Worm (Caenorhabditis elegans) whole organism, dauer: ENCODE measurements around the gene clec-29.

Experiments
- unc-62 ChIP-seq: sonication (generic microtip); optimal IDR thresholded peaks from 2 replicates; lab custom pipeline; 2017; ENCODE audit warnings: missing biosample characterization, missing genetic modification reagents, missing genetic modification characterization

clec-29 gene

DNA sequence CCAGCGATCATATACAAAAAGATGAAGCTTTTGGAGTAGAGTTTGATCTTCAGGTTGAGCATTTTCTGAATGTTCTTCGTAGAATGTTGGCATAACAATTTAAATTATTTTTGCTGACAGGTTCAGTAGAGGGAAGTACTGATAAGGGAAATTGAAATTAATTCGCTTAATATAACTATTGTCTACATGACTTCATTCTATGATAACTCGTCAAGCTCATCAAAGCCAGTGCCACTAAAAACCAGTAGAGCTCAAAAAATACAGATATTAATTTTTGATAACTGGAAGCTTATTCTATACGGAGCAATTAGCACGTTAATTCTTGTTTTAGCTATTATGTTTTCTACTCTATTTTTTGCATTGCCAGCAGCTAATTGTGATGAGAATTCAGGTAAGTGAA, at the start of gene clec-29, which contains the start of gene clec-39:
Gene clec-29, minus strand, starts transcription at position 101 of the 400 bp plus-strand sequence.
Gene clec-39, plus strand, starts transcription at position 169 of the 400 bp plus-strand sequence.
- TF ChIP-seq unc-62 (GFP tag; lab: Kevin White, UChicago) = no peak

DNA sequence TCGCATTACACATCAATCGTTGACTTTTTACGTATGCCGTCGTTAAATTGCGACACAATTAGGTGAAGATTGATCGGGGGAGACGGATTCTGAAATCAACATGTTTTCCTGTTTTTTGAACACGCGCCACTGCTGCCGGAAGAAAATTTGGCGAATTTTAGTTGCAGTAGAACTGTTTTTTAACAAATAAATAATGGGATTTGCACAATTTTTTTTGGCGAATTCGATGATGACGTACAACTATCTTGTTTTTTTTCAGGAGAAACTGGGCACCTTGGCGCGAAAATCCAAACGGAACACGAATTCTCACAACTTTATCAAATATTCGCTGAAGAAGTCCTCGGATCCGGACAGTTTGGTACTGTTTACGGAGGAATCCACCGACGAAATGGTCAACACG, 47.0 kb upstream of the clec-29 start:
- no peak for TF ChIP-seq unc-62 (GFP tag; lab: Kevin White, UChicago)

DNA sequence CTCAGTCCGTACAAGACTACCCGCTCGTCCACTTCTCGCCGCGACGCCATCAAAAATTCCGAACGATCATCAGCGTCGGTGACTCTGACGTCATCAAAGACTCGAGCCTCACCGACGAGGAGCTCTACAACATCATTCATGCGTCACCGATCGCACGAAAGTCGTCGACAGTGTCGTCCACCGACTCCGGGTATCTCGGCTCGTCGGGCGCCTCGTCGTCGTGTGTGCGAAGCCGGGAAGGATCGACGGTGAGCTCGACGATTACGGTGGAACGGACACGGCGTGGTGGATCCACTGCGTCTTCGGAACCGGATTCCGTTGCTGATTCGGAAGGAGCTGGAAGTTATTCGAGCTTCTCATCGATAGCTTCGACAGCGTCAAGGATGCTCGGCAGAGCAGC, 45.8 kb upstream of the clec-29 start:
- TF ChIP-seq unc-62 (GFP tag; lab: Kevin White, UChicago) = no peak

DNA sequence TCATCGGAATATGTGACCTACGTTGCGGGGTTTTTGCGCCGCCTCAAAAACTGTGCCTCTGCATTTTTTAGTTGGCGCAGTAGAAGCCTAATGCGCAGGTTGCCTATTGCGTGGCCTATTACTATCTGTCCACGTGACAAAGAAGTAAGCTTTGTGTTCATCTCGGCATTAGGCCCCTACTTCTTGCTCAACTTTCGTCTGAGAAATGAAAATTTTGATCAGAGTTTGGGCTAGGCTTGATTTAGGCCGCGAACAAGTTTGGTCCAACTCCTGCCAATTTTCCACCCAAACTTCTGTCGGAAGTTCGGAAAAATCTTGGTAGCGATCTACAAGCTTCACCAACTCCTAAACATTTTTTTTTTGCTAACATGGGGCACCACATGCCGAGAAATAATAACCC, 43.0 kb upstream of the clec-29 start:
- no peak for TF ChIP-seq unc-62 (GFP tag; lab: Kevin White, UChicago)

DNA sequence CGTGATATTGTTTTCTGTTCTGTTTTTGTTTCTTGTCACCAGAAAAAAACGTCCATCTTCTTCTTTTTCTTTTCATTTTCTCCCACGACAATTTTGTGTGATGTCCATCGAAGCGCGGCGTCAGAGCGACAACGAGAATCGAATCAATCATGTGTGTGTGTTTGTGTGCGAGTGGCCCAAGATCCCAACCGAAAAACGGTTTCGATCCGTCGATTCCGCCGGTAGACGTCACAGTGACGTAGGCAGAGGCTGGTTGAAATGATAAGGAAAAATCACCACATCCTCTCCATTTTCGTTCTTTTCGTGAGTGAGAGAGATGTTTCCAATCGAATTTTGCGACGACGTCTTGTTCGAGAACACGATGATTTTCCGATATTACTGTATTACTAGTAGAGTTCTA, 41.6 kb upstream of the clec-29 start:
- no peak for TF ChIP-seq unc-62 (GFP tag; lab: Kevin White, UChicago)

DNA sequence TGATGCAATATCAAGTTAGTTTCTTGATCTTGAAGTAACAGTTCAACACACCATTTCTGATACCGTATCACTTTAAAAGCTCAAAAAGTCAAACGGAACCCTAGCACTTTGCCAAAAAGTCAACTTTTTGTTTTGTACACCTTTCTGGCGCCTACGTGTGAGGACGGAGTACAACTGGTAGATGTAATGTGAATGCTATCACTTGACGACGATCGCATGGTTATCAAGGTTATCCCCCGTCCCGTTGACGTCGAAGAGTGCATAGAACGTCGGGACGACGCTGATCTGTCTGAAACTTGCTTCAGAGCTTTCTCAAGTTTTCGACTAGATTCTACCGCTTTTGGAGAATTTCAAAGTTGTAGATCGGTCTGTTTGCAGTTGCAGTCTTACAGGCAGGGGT, 41.0 kb upstream of the clec-29 start:
- TF ChIP-seq unc-62 (GFP tag; lab: Kevin White, UChicago) = no peak

DNA sequence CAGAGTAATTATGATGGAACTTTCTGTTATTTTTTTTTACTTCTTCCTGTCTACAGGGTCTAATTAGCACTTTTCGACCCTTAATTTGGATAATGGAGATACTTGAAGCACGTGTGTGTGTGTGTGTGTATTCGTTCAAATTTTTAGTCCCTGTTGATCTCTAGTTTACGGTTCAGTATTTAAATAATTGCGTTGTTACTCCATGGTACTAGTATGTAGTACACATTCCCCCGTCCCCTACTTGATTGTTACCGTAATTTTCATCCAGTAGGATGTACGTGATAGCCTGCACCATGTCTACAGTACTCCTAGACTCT, 40.2 kb upstream of the clec-29 start:
- no peak for TF ChIP-seq unc-62 (GFP tag; lab: Kevin White, UChicago)

DNA sequence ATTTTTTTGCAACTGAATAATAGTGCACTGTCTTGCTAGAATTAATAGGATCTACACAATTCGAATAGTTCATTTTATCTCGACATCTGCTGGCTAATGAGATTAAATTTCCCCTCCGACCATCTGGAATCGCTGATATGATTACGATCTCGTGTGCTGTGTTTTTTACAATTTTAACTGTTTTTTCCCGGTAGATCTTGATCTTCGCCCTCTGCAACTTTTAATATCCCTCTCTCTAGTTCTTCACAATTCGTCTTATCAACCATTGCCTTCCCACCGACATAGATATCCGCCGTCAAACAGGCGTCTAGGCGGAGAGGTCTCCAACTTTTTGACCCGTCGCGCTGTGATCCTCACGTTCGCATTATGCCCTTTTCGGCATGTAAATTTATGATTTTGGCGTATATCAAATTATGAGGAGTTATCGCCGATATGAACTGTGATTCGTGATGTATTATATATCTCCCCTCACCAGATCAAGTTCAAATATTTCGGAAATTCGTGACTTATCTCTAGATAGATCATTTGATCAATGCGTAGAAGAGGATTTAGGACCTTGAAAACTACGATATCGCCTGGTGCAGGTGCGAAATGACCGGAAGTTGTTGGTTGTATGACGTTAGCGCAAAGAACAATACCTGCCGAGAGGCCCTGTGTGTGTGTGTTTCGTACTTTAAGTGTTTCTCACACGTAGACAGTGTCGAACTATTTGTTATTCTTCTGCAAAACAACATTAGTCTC, 39.7 kb upstream of the clec-29 start:
- TF ChIP-seq unc-62 (GFP tag; lab: Kevin White, UChicago) = no peak

DNA sequence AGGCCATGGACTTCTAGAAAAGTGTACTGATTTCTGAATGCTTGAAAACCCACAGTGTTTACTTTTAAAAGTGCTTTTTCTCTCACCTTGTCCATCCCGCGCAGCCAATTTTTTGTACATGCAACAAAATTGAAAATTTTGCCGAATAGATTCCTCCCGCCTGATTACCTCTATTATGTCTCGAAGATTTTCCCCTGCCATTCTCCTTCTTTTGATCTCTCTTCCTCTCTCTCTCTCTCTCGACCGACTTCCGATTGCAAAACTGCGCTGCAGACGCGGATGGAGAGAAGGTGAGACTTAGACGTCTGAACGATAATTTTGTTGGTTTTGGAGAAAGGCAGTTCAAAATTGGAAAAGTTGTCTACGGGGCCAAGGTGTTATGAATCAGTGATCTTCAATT, 35.4 kb upstream of the clec-29 start:
- no peak for TF ChIP-seq unc-62 (GFP tag; lab: Kevin White, UChicago)

DNA sequence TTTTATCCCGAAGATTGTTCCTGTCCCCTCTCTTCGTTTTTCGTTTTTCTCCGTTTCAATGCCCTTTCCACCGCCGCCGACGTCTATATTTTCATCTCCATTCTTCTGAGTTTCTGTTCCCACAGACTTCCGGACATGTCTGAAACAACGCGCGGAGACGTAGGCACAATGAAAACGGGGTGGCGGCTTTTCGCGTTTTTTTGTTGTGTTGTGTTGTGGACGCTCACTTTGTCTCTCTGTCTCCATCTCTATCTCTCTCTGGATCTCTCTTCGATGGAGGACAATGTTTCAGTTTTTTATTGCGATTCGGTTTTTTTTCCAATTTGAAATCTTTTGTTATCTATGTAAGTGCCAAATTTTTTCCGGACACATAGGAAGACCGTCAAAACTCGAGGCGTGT, 20.9 kb upstream of the clec-29 start:
- TF ChIP-seq unc-62 (GFP tag; lab: Kevin White, UChicago) = no peak

DNA sequence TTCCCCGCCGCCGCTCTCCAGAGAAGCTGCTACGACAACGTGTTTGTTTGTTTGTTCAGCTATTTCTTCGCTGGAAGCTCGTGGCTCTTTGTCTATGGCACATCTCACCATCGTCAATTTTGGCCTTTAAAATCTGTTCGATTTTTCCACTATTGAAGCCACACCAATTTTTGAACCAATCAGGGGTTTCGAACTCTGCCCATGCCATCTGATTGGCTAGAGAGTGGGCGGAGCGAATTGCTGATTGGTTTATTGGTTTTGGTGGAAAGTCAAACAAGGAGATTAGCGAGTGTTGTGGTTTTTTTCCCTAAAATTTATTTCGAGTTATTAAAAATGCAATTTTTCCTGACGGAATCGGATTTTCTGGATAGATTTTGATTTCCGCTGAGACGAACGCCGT, 17.2 kb upstream of the clec-29 start:
- TF ChIP-seq unc-62 (GFP tag; lab: Kevin White, UChicago) = no peak

DNA sequence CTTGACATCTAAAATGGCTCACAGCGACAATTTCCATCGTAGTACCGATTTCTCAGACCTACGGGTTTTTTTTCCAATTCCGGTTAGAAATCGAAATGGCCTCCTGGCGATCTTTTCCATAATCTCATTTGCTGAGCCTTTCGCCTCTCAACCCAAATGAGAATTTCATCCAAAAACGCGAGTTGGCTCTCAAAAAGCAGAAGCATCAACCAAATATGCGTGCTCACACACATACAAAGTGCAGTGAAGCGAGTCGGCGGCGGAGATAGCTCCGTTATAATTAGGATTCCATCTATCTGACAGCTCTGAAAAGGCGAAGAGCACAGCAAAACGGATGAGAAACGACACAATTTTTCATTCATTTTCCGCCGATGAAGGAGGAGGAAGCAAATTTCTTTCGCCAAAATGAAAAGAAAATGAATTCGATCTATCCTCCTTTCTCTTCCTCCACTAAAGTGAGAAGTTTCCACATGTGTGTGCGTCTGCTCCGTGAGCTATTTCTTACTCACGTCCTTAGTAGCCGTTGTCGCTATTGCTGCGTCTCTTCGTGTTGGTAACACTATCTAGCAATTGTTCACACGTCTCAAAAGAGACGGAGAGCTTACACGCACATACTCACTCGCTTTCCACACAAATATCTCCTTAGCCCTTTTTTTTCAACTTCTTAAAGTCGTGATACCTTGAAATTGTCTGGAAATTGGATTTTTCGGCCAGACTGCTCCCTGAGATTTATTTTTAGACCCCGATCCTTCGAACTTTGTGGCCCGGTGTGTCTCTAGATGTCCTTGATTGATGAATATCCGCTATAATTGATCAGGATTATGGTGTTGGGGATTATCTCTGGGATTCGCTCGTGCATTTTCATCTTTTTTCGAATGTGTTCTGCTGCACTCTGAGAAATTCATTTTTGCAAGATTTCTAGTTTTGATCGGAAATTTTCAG, 13.4 kb upstream of the clec-29 start:
- TF ChIP-seq unc-62 (GFP tag; lab: Kevin White, UChicago) = no peak

DNA sequence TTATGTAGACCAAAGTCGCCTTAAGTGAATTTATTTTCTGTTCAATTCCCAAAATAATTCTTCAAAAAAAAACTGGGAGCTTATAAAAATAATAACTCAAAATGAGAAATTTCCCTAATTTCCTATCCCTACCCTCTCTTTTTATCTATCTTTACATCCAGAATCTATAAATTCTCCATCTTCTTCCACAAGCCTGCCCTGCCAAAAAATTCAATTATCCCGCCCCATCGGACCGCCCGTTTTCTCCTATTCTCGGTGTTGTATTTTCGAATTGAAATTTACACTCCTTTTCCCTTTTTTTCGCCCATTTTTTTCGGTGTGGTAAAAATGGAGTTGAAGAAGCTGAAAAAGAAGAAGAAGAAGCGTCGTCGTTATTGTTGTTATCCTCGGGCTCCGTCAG, 10.5 kb upstream of the clec-29 start:
- TF ChIP-seq unc-62 (GFP tag; lab: Kevin White, UChicago) = no peak

DNA sequence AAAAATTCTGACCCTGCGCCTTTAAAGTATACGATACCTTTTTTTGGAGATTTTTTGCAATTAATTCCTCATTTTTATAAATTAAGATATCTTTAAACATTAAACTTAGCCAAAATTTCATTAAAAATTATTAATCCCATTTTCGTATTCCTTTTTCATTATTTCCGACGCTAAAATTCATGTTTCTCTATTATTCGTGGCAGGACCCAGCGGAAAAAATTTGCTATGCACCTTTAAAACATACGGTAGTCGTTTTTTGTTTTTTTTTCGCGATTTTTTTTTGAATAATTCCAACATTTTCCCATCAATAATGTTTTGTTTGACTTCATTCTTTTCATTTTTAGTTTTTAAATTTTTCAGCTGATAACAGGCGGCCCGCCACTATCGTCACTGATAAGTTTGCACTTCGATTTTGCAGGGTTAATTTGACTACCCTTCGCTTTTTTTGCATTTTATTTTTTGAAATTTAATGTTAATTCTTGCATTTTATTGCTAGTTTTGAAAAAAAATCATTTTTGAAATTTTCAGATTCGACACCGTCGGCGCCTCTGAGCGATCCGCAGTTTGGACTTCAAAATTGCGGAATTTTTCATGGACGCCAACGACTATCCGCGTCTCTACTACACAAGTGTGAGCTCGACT, 8.2 kb upstream of the clec-29 start, which contains the start of gene dkf-2:
Gene dkf-2, plus strand, starts transcription at position 592 of the 642 bp plus-strand sequence.
- no peak for TF ChIP-seq unc-62 (GFP tag; lab: Kevin White, UChicago)

DNA sequence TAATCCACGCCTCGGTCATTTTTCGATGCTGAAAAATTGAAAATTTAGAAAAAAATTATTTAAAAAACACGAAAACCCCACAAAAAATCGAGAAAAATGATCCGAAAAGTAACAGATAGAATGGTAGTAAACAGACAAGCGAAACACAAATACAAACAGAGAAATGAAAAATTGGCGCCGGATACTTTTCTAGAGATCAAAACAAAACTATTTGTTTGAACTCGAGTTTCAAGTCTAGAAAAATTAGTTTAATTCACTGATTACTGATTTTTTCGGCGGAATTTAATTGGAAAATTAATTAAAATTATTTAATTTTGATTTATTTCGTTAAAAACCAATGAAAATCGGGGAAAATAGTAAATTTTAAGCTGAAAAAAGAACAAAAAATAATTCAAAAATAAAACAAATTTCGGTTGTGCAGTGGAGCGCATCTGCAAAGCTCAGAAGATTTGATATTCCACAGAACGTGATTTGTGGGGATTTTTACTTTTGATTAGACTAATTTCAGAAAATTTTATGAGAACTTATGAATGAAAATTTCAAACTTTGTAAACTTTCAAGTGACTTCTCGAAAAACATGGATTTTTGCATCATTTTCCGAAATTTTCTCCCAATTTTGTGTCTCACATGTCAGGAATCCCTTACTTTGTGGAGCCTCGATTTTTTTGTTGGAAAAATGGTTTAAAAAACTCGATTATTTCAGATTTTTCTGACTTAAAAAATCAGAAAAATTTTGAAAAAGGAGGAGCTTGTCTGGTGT, 7.4 kb upstream of the clec-29 start, which contains the start of gene gyg-2:
Gene gyg-2, minus strand, starts transcription at position 28 of the 760 bp plus-strand sequence.
- TF ChIP-seq unc-62 (GFP tag; lab: Kevin White, UChicago) = no peak
